Worm (Caenorhabditis elegans) whole organism, L3 larva: Measurements from ENCODE around the gene nep-15.

Experiments
- R02D3.7 ChIP-seq: fragments of 150-350 bp; optimal IDR thresholded peaks from 2 replicates; lab custom pipeline; 2014; ENCODE audit warnings: missing biosample characterization, missing genetic modification characterization
- ZK546.5 ChIP-seq: sonication (generic microtip); optimal IDR thresholded peaks from 2 replicates; lab custom pipeline; 2017; ENCODE audit warnings: missing biosample characterization, missing genetic modification characterization
- aly-2 ChIP-seq: fragments of 150-350 bp; optimal IDR thresholded peaks from 2 replicates; lab custom pipeline; 2014; ENCODE audit warnings: missing biosample characterization, missing genetic modification characterization
- ama-1 ChIP-seq: fragments of 150-350 bp; optimal IDR thresholded peaks from 2 replicates; lab custom pipeline; 2018
- ceh-9 ChIP-seq: sonication (generic microtip); optimal IDR thresholded peaks from 2 replicates; lab custom pipeline; 2018; ENCODE audit warnings: missing biosample characterization, missing genetic modification characterization
- eor-1 ChIP-seq, 2 experiments: fragments of 150-350 bp; optimal IDR thresholded peaks; 2 replicates each; lab custom pipeline; 2014 to 2018; ENCODE audit warnings: missing biosample characterization in 2 of 2, missing genetic modification characterization in 2 of 2
- nhr-77 ChIP-seq: fragments of 150-350 bp; optimal IDR thresholded peaks from 2 replicates; lab custom pipeline; 2014; ENCODE audit warnings: missing biosample characterization, missing genetic modification characterization
- tbx-2 ChIP-seq: sonication (generic microtip); optimal IDR thresholded peaks from 2 replicates; lab custom pipeline; 2016; ENCODE audit warnings: mild to moderate bottlenecking, missing genetic modification characterization, missing compliant biosample characterization
- unc-39 ChIP-seq: sonication (generic microtip); optimal IDR thresholded peaks from 4 replicates; lab custom pipeline; 2017; ENCODE audit warnings: missing biosample characterization, missing genetic modification characterization
- zag-1 ChIP-seq: fragments of 150-350 bp; optimal IDR thresholded peaks from 2 replicates; lab custom pipeline; 2014; ENCODE audit warnings: missing biosample characterization, missing genetic modification characterization
- ztf-4 ChIP-seq: fragments of 150-350 bp; optimal IDR thresholded peaks from 2 replicates; lab custom pipeline; 2014; ENCODE audit warnings: missing biosample characterization, missing genetic modification characterization

ce11 chrX:8417727-8418126 is 45.7 kb downstream of the nep-15 start:
- TF ChIP-seq ZK546.5 (tag; lab: Kevin White, UChicago) (no peak), ztf-4 (no peak), ceh-9 (no peak), tbx-2 (tag; lab: Kevin White, UChicago) (no peak), R02D3.7 (tag; lab: Kevin White, UChicago) (no peak), aly-2 (tag; lab: Kevin White, UChicago) (no peak), ama-1 (lab: Kevin White, UChicago) (no peak), eor-1 (tag; optimal IDR thresholded peaks at IDR 0.05; lab: Kevin White, UChicago) (no peak), nhr-77 (tag; lab: Kevin White, UChicago) (no peak), unc-39 (tag; lab: Kevin White, UChicago) (no peak), zag-1 (tag; lab: Kevin White, UChicago) (no peak)
